Worm (Caenorhabditis elegans) whole organism, L2 larva: ENCODE measurements around the gene srh-104.

Experiments used
- C34F6.9 ChIP-seq: fragments of 150-350 bp; optimal IDR thresholded peaks from 2 replicates; lab custom pipeline; 2014; ENCODE audit warnings: missing biosample characterization, missing genetic modification characterization
- F13H6.1 ChIP-seq: sonication (generic microtip); optimal IDR thresholded peaks from 2 replicates; lab custom pipeline; 2016; ENCODE audit warnings: missing genetic modification characterization, missing compliant biosample characterization
- Y55F3AM.14 ChIP-seq: fragments of 200-800 bp; sonication (Bioruptor generic); optimal IDR thresholded peaks from 2 replicates; lab custom pipeline; 2018; ENCODE audit warnings: mild to moderate bottlenecking, missing genetic modification characterization, missing compliant biosample characterization
- ZK546.5 ChIP-seq: sonication (generic microtip); optimal IDR thresholded peaks from 2 replicates; lab custom pipeline; 2017; ENCODE audit warnings: missing biosample characterization, missing genetic modification characterization
- alr-1 ChIP-seq: fragments of 150-350 bp; optimal IDR thresholded peaks from 2 replicates; lab custom pipeline; 2014; ENCODE audit warnings: missing biosample characterization, missing genetic modification characterization
- aly-2 ChIP-seq: fragments of 150-350 bp; optimal IDR thresholded peaks from 2 replicates; lab custom pipeline; 2014; ENCODE audit warnings: missing biosample characterization, missing genetic modification characterization
- ama-1 ChIP-seq: fragments of 150-350 bp; optimal IDR thresholded peaks from 2 replicates; lab custom pipeline; 2018; ENCODE audit warnings: inconsistent platforms
- ceh-16 ChIP-seq: fragments of 150-350 bp; optimal IDR thresholded peaks from 2 replicates; lab custom pipeline; 2014; ENCODE audit warnings: missing biosample characterization, missing genetic modification characterization
- ceh-82 ChIP-seq: fragments of 150-350 bp; optimal IDR thresholded peaks from 2 replicates; lab custom pipeline; 2014; ENCODE audit warnings: missing biosample characterization, missing genetic modification characterization
- crh-2 ChIP-seq: sonication (generic microtip); optimal IDR thresholded peaks from 2 replicates; lab custom pipeline; 2017; ENCODE audit warnings: missing biosample characterization, missing genetic modification characterization
- dmd-4 ChIP-seq: sonication (generic microtip); optimal IDR thresholded peaks from 2 replicates; lab custom pipeline; 2017; ENCODE audit warnings: missing biosample characterization, missing genetic modification characterization
- elt-1 ChIP-seq: fragments of 150-350 bp; optimal IDR thresholded peaks from 2 replicates; lab custom pipeline; 2014; ENCODE audit warnings: missing biosample characterization, missing genetic modification characterization
- elt-3 ChIP-seq: sonication (generic microtip); optimal IDR thresholded peaks from 2 replicates; lab custom pipeline; 2017; ENCODE audit warnings: missing biosample characterization, missing genetic modification characterization
- fos-1 ChIP-seq: fragments of 150-350 bp; optimal IDR thresholded peaks from 2 replicates; lab custom pipeline; 2014; ENCODE audit warnings: missing biosample characterization, missing genetic modification characterization
- gmeb-1 ChIP-seq: fragments of 150-350 bp; optimal IDR thresholded peaks from 2 replicates; lab custom pipeline; 2014; ENCODE audit warnings: missing biosample characterization, missing genetic modification characterization
- lin-11 ChIP-seq: fragments of 150-350 bp; sonication (generic microtip); optimal IDR thresholded peaks from 2 replicates; lab custom pipeline; 2014; ENCODE audit warnings: missing biosample characterization, missing genetic modification characterization, inconsistent platforms, mixed read lengths
- lin-13 ChIP-seq: fragments of 150-350 bp; optimal IDR thresholded peaks from 2 replicates; lab custom pipeline; 2014; ENCODE audit warnings: missing biosample characterization, missing genetic modification reagents, missing genetic modification characterization
- lsy-2 ChIP-seq, 2 experiments: fragments of 150-350 bp in 1 of 2; sonication (generic microtip) in 1 of 2; optimal IDR thresholded peaks; 2 replicates each; lab custom pipeline; 2014 to 2017; ENCODE audit warnings: missing biosample characterization in 2 of 2, missing genetic modification characterization in 2 of 2
- mab-5 ChIP-seq: fragments of 150-350 bp; optimal IDR thresholded peaks from 2 replicates; lab custom pipeline; 2014; ENCODE audit warnings: missing biosample characterization, missing genetic modification characterization
- mbf-1 ChIP-seq: sonication (generic microtip); optimal IDR thresholded peaks from 2 replicates; lab custom pipeline; 2017; ENCODE audit warnings: missing biosample characterization, missing genetic modification characterization
- mdl-1 ChIP-seq, 2 experiments: fragments of 150-350 bp in 1 of 2; sonication (generic microtip) in 1 of 2; optimal IDR thresholded peaks; 2 replicates each; lab custom pipeline; 2017; ENCODE audit warnings: missing biosample characterization in 2 of 2, missing genetic modification characterization in 2 of 2
- nhr-10 ChIP-seq: sonication (generic microtip); optimal IDR thresholded peaks from 2 replicates; lab custom pipeline; 2017; ENCODE audit warnings: missing biosample characterization, missing genetic modification characterization
- nhr-11 ChIP-seq: fragments of 150-350 bp; optimal IDR thresholded peaks from 2 replicates; lab custom pipeline; 2014; ENCODE audit warnings: missing biosample characterization, missing genetic modification characterization
- nhr-129 ChIP-seq: fragments of 150-350 bp; optimal IDR thresholded peaks from 2 replicates; lab custom pipeline; 2014; ENCODE audit warnings: missing biosample characterization, missing genetic modification characterization
- nhr-21 ChIP-seq: fragments of 150-350 bp; optimal IDR thresholded peaks from 2 replicates; lab custom pipeline; 2014; ENCODE audit warnings: missing biosample characterization, missing genetic modification characterization
- nhr-23 ChIP-seq: fragments of 150-350 bp; optimal IDR thresholded peaks from 2 replicates; lab custom pipeline; 2014; ENCODE audit warnings: missing biosample characterization, missing genetic modification reagents, missing genetic modification characterization
- nhr-237 ChIP-seq: fragments of 150-350 bp; optimal IDR thresholded peaks from 2 replicates; lab custom pipeline; 2014; ENCODE audit warnings: missing biosample characterization, missing genetic modification characterization
- nhr-25 ChIP-seq: fragments of 150-350 bp; sonication (generic microtip); optimal IDR thresholded peaks from 3 replicates; lab custom pipeline; 2014; ENCODE audit warnings: missing biosample characterization, missing genetic modification characterization
- nhr-6 ChIP-seq: fragments of 150-350 bp; optimal IDR thresholded peaks from 2 replicates; lab custom pipeline; 2014; ENCODE audit warnings: missing biosample characterization, missing genetic modification characterization
- peb-1 ChIP-seq: fragments of 150-350 bp; optimal IDR thresholded peaks from 2 replicates; lab custom pipeline; 2014; ENCODE audit warnings: missing biosample characterization, missing genetic modification characterization
- sem-4 ChIP-seq: fragments of 150-350 bp; optimal IDR thresholded peaks from 2 replicates; lab custom pipeline; 2014; ENCODE audit warnings: missing biosample characterization, missing genetic modification reagents, missing genetic modification characterization
- skn-1 ChIP-seq: sonication (generic microtip); optimal IDR thresholded peaks from 2 replicates; lab custom pipeline; 2017; ENCODE audit warnings: missing biosample characterization, missing genetic modification characterization
- sma-3 ChIP-seq: sonication (generic microtip); optimal IDR thresholded peaks from 2 replicates; lab custom pipeline; 2016; ENCODE audit warnings: missing genetic modification reagents, missing genetic modification characterization, missing compliant biosample characterization
- unc-39 ChIP-seq: fragments of 150-350 bp; optimal IDR thresholded peaks from 2 replicates; lab custom pipeline; 2014; ENCODE audit warnings: missing biosample characterization, missing genetic modification characterization
- unc-55 ChIP-seq: fragments of 150-350 bp; sonication (generic microtip); optimal IDR thresholded peaks from 3 replicates; lab custom pipeline; 2014; ENCODE audit warnings: missing biosample characterization, missing genetic modification reagents, missing genetic modification characterization
- ztf-1 ChIP-seq: fragments of 200-800 bp; sonication (Bioruptor generic); conservative IDR thresholded peaks from 2 replicates; pipeline ENCODE4 v1.3.6; 2022; ENCODE audit warnings: missing genetic modification characterization, missing compliant biosample characterization
- ztf-4 ChIP-seq: fragments of 150-350 bp; optimal IDR thresholded peaks from 2 replicates; lab custom pipeline; 2014; ENCODE audit warnings: missing biosample characterization, missing genetic modification characterization

The srh-104 gene

DNA sequence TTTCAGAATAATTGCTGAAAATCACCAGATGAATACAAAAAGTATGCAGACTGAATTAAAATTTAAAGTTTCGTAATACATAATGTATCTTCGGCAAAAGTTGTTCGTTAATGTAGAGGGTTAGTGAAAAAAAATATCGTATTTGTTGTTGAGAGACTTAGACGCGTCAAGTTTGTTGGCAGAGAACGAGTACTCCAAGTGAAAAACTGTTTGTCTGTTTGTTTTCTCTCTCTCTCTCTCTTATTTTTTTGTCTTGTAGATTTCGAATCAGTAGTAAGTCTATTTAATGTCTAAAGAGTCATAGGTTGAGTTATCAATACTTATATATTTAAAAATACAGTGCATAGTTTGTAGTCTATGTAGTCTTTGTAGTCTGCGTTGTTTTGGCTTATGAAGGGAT, 25.6 kb upstream of the srh-104 start, which contains the start of the genes fbxa-2 and T13F3.8:
Gene fbxa-2, minus strand, starts transcription at position 101 of the 400 bp plus-strand sequence.
Gene T13F3.8, plus strand, starts transcription at position 245 of the 400 bp plus-strand sequence.
- TF ChIP-seq ZK546.5 (tag; lab: Kevin White, UChicago) (no peak), gmeb-1 (tag; lab: Kevin White, UChicago) (no peak), lin-11 (no peak), lsy-2 (tag; optimal IDR thresholded peaks at IDR 0.05; lab: Kevin White, UChicago) (no peak)

DNA sequence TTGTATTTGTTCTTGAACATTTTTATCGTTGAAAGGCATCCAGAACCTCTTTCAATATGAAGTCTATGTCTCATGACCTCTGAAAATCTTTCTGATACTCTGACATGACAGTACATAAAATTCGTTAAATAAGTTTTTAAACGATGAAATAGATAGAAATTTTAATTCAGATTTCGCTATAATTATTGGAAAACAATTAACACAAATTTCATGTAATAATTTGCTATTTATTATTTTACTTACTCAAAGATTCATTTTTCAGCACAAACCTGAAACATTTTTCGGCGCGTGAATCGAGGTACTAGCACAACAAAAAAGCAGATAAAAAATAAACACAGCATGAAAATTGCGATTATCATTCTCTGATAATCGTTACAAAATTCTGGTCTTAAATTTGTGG, 22.5 kb upstream of the srh-104 start, which contains the start of gene T13F3.4:
Gene T13F3.4, minus strand, starts transcription at position 101 of the 400 bp plus-strand sequence.
- TF ChIP-seq nhr-6 (tag; lab: Kevin White, UChicago), result no peak
- TF ChIP-seq nhr-23 (tag; lab: Kevin White, UChicago), result no peak
- TF ChIP-seq, all 48 proteins: peak for 0

DNA sequence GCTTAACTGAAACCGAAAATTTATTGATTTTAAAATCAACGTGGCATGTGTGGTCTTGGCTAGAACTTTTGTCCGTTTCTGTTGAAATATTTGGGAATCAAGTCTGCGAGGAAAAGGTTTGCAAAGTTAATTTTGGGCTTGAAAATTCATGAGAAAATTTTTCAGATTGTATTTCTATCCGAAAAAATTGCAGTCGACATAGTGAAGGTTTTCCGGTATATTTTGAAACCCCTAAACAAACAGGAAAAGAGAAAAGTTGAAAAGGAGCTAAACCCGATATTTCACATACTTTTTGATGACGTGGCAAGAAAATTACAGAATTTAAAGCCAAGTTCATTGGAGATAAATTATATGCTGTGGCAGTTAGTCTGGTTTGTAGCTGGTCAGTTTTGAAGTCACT, 15.7 kb upstream of the srh-104 start, which contains the start of gene nhr-127:
Gene nhr-127, plus strand, starts transcription at position 301 of the 400 bp plus-strand sequence.
- TF ChIP-seq ceh-16 (tag; lab: Kevin White, UChicago) (no peak), elt-3 (tag; lab: Kevin White, UChicago) (no peak), nhr-21 (tag; lab: Kevin White, UChicago) (no peak), peb-1 (tag; lab: Kevin White, UChicago) (no peak), sem-4 (no peak), skn-1 (tag; lab: Kevin White, UChicago) (no peak), nhr-237 (tag; lab: Kevin White, UChicago) (no peak), dmd-4 (tag; lab: Kevin White, UChicago) (no peak), sma-3 (GFP tag; lab: Kevin White, UChicago) (no peak), F13H6.1 (no peak)

DNA sequence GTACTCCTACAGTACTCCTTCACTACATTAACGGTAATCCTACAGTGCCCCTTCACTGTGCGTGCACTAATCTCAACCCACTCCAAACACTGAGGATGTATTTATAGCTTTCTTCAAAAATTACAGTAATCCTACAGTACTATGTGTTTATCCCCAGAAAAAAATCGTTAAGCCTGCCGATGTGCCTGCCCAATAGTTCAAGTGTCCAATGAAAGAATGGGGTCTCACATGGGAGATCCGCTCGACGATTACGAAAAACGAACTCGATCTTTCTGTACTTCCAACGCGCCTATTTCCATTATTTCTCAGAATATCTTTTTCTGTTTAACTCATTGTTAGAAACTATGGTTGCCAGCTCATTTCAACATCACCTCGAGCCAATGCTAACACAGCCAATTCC, 14.2 kb upstream of the srh-104 start, which contains the start of gene nhr-218:
Gene nhr-218, plus strand, starts transcription at position 301 of the 400 bp plus-strand sequence.
- TF ChIP-seq nhr-129 (tag; lab: Kevin White, UChicago), result no peak
- TF ChIP-seq skn-1 (tag; lab: Kevin White, UChicago), result no peak
- no peak for TF ChIP-seq peb-1 (tag; lab: Kevin White, UChicago)
- no peak for TF ChIP-seq nhr-21 (tag; lab: Kevin White, UChicago)
- TF ChIP-seq Y55F3AM.14 (GFP tag; lab: Kevin White, UChicago), result no peak
- no peak for TF ChIP-seq nhr-25
- no peak for TF ChIP-seq fos-1 (tag; lab: Kevin White, UChicago)
- no peak for TF ChIP-seq aly-2 (tag; lab: Kevin White, UChicago)
- no peak for TF ChIP-seq alr-1 (tag; lab: Kevin White, UChicago)
- TF ChIP-seq ztf-1 (GFP tag; lab: Robert Waterston, UW), result no peak
- TF ChIP-seq ceh-16 (tag; lab: Kevin White, UChicago), result no peak
- no peak for TF ChIP-seq mbf-1 (tag; lab: Kevin White, UChicago)
- no peak for TF ChIP-seq ZK546.5 (tag; lab: Kevin White, UChicago)
- no peak for TF ChIP-seq gmeb-1 (tag; lab: Kevin White, UChicago)
- no peak for TF ChIP-seq nhr-11 (tag; lab: Kevin White, UChicago)
- no peak for TF ChIP-seq ztf-4 (tag; lab: Kevin White, UChicago)

DNA sequence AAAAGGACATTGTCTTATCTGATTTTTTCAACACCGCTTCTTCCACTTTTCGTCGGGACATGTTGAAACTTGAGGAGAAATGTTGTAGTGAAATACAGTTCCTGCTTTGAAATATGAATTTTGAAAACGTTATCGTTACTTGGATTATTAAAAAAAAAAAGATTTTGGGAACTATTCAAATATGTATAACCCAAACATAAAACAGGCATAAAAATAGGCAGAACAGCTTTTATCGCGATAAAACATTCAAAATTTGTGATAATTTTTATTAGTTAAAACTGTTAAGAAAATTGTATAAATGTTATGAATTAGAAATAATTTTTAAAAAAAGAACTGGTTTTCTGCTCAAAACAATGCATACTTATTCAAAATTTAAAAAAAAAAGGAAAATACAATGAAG, 12.4 kb upstream of the srh-104 start, which contains the start of gene bgnt-1.3:
Gene bgnt-1.3, minus strand, starts transcription at position 101 of the 400 bp plus-strand sequence.
- TF ChIP-seq sem-4, result no peak
- no peak for TF ChIP-seq unc-55 (GFP tag; lab: Kevin White, UChicago)
- no peak for TF ChIP-seq ZK546.5 (tag; lab: Kevin White, UChicago)
- no peak for TF ChIP-seq ceh-16 (tag; lab: Kevin White, UChicago)
- TF ChIP-seq sma-3 (GFP tag; lab: Kevin White, UChicago), result no peak
- no peak for TF ChIP-seq mab-5 (tag; lab: Kevin White, UChicago)
- TF ChIP-seq nhr-10 (tag; lab: Kevin White, UChicago), result no peak
- TF ChIP-seq elt-1 (tag; lab: Kevin White, UChicago), result no peak
- no peak for TF ChIP-seq nhr-237 (tag; lab: Kevin White, UChicago)
- no peak for TF ChIP-seq lin-11
- TF ChIP-seq, all 48 proteins: peak for 0

DNA sequence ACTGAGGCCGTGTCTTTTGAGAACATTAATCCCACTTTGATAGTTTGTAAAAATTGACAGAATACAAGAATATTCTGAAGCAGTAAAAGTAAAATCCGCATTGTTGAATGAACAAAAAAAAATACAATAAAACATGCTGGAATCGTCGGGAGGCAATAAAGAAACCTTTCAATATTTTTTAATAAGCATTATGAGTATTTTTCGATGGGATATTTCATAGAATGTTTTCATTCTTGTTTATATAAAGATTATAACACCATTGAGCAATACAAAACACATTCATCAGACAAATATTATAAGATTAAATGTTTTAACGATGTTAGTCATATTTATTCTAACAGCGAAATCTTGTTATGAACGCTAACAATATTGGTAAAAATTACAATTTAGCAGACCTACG, 9.7 kb upstream of the srh-104 start, which contains the start of gene gcy-20:
Gene gcy-20, minus strand, starts transcription at position 101 of the 400 bp plus-strand sequence.
- no peak for TF ChIP-seq nhr-237 (tag; lab: Kevin White, UChicago)
- TF ChIP-seq nhr-23 (tag; lab: Kevin White, UChicago), result no peak
- no peak for TF ChIP-seq nhr-6 (tag; lab: Kevin White, UChicago)
- TF ChIP-seq lin-13 (GFP tag; lab: Kevin White, UChicago), result no peak
- TF ChIP-seq C34F6.9, result no peak
- no peak for TF ChIP-seq ama-1 (lab: Kevin White, UChicago)
- TF ChIP-seq unc-39 (tag; lab: Kevin White, UChicago), result no peak
- no peak for TF ChIP-seq unc-55 (GFP tag; lab: Kevin White, UChicago)
- no peak for TF ChIP-seq ceh-82 (tag; lab: Kevin White, UChicago)
- TF ChIP-seq mbf-1 (tag; lab: Kevin White, UChicago), result no peak
- no peak for TF ChIP-seq dmd-4 (tag; lab: Kevin White, UChicago)
- TF ChIP-seq nhr-11 (tag; lab: Kevin White, UChicago), result no peak
- TF ChIP-seq mdl-1 (tag; optimal IDR thresholded peaks at IDR 0.05; lab: Kevin White, UChicago), result no peak
- no peak for TF ChIP-seq nhr-10 (tag; lab: Kevin White, UChicago)
- TF ChIP-seq crh-2 (tag; lab: Kevin White, UChicago), result no peak
